Worm (Caenorhabditis elegans): Measurements from ENCODE around the gene C04E7.3.
"Not testable (repeated sequence)": the region's sequence is repeated elsewhere in the genome, so short reads cannot be mapped to it uniquely, and the experiment has no call there.

The C04E7.3 gene

ce11 chrX:295726-296125 is 51.3 kb downstream of the C04E7.3 start:
- TF ChIP-seq madf-3 (GFP tag; IDR thresholded peaks at IDR 0.05) (no peak), akir-1 (GFP tag; optimal IDR thresholded peaks at IDR 0.05) (no peak), ama-1 (optimal IDR thresholded peaks at IDR 0.05) (no peak), ama-1 (GFP tag; optimal IDR thresholded peaks at IDR 0.05) (no peak), efl-1 (GFP tag; optimal IDR thresholded peaks at IDR 0.05) (no peak), madf-8 (GFP tag; conservative IDR thresholded peaks at IDR 0.05) (no peak), hrde-1 (tag; optimal IDR thresholded peaks at IDR 0.05; ENCODE audit: borderline replicate concordance) (no peak), Y53G8AR.9 (GFP tag; conservative IDR thresholded peaks at IDR 0.05) (no peak), Y95B8A.8 (GFP tag; IDR thresholded peaks at IDR 0.05) (no peak), C06A6.2 (GFP tag; conservative IDR thresholded peaks at IDR 0.05) (no peak), nfyb-1 (GFP tag; IDR thresholded peaks at IDR 0.05) (no peak), sea-2 (GFP tag; IDR thresholded peaks at IDR 0.05) (no peak)

ce11 chrX:286116-286515 is 60.9 kb downstream of the C04E7.3 start, which contains the start of gene Y47C4A.1:
Gene Y47C4A.1, minus strand, starts transcription at chrX:286216.
- not testable (repeated sequence) for TF ChIP-seq hlh-12 (tag; optimal IDR thresholded peaks at IDR 0.05); nhr-120 (GFP tag; IDR thresholded peaks at IDR 0.05); sdz-38 (tag; optimal IDR thresholded peaks at IDR 0.05)
